Worm (Caenorhabditis elegans) whole organism, midembryonic: ENCODE results near the gene daf-36.

ENCODE experiments used
- flt-1 ChIP-seq: fragments of 200-800 bp; sonication (Bioruptor generic); IDR thresholded peaks from 2 replicates; pipeline ENCODE4 v1.3.6; 2022; ENCODE audit warnings: missing genetic modification characterization, missing compliant biosample characterization
- klf-2 ChIP-seq: fragments of 200-800 bp; sonication (Bioruptor generic); conservative IDR thresholded peaks from 2 replicates; pipeline ENCODE4 v1.3.6; 2022; ENCODE audit warnings: missing genetic modification reagents, missing genetic modification characterization, missing compliant biosample characterization
- med-1 ChIP-seq: sonication (generic microtip); optimal IDR thresholded peaks from 2 replicates; lab custom pipeline; 2017; ENCODE audit warnings: missing genetic modification characterization, mild to moderate bottlenecking, missing compliant biosample characterization, antibody characterized with exemption, missing genetic modification reagents; ENCODE audit not compliant: insufficient read depth
- ref-1 ChIP-seq: fragments of 200-800 bp; sonication (Bioruptor generic); conservative IDR thresholded peaks from 2 replicates; pipeline ENCODE4 v1.3.6; 2022; ENCODE audit warnings: missing genetic modification reagents, missing genetic modification characterization, missing compliant biosample characterization
- tab-1 ChIP-seq: fragments of 200-800 bp; sonication (Bioruptor generic); IDR thresholded peaks from 2 replicates; pipeline ENCODE4 v1.3.6; 2022; ENCODE audit warnings: missing genetic modification characterization, missing compliant biosample characterization
- ztf-23 ChIP-seq: fragments of 200-800 bp; sonication (Bioruptor generic); IDR thresholded peaks from 2 replicates; pipeline ENCODE4 v1.3.6; 2022; ENCODE audit warnings: missing genetic modification reagents, missing genetic modification characterization, missing compliant biosample characterization
- ztf-29 ChIP-seq: fragments of 200-800 bp; sonication (Bioruptor generic); IDR thresholded peaks from 2 replicates; pipeline ENCODE4 v1.3.6; 2022; ENCODE audit warnings: missing genetic modification reagents, missing genetic modification characterization, missing compliant biosample characterization

DNA sequence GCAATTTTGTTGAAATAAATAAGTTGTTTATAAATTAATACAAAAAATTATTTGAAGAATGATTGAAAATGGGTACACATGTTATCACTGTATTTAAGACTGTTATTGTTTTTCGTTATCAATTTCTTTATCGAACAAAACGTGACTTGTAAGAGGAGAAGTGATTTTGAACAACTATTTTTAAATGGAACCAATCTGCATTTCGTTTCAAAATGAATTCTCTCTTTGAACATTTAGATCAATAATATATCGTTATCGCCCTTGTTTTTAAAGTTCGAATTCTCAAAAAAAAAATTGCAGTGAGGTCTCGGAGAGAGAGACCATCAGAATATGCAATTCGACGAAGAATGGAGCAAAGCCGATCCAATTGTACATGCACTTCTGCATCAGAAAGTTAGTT is 46.3 kb downstream of the daf-36 start, which contains the start of gene cul-5:
- TF ChIP-seq flt-1 (GFP tag; lab: Robert Waterston, UW): no peak
- TF ChIP-seq tab-1 (GFP tag; lab: Robert Waterston, UW): no peak
- no peak for TF ChIP-seq med-1 (GFP tag; lab: Kevin White, UChicago)
- TF ChIP-seq ref-1 (GFP tag; lab: Robert Waterston, UW): no peak
- TF ChIP-seq ztf-29 (GFP tag; lab: Robert Waterston, UW): no peak
- no peak for TF ChIP-seq ztf-23 (GFP tag; lab: Robert Waterston, UW)
- TF ChIP-seq klf-2: no peak
